Worm (Caenorhabditis elegans): ENCODE data around the gene alg-2.

The alg-2 gene

DNA sequence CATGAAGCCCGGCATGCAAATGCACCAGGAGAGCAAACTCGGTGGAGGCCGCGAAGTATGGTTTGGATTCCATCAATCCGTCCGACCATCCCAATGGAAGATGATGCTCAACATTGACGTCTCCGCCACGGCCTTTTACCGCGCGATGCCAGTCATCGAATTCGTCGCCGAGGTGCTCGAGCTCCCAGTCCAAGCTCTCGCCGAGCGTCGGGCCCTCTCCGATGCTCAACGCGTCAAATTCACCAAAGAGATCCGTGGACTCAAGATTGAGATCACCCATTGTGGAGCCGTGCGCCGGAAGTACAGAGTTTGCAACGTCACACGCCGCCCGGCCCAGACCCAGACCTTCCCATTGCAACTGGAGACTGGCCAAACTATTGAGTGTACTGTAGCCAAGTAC lies 2.7 kb downstream of the alg-2 start:
- no peak for TF ChIP-seq unc-120 (tag; optimal IDR thresholded peaks at IDR 0.05; ENCODE audit: poor library complexity, severe bottlenecking)
- TF ChIP-seq M03D4.4 (tag; optimal IDR thresholded peaks at IDR 0.05), result no peak
- TF ChIP-seq mep-1 (tag; optimal IDR thresholded peaks at IDR 0.05), result no peak
- TF ChIP-seq hlh-1 (tag; optimal IDR thresholded peaks at IDR 0.05), result no peak
- TF ChIP-seq ceh-39 (tag; optimal IDR thresholded peaks at IDR 0.05), result no peak
- TF ChIP-seq flh-1 (GFP tag; optimal IDR thresholded peaks at IDR 0.05), result no peak
- TF ChIP-seq nhr-76 (tag; optimal IDR thresholded peaks at IDR 0.05), result no peak
- no peak for TF ChIP-seq sem-2 (GFP tag; optimal IDR thresholded peaks at IDR 0.05)
- no peak for TF ChIP-seq lin-13 (tag; optimal IDR thresholded peaks at IDR 0.05)
- no peak for TF ChIP-seq tbx-8 (GFP tag; optimal IDR thresholded peaks at IDR 0.05)
- TF ChIP-seq lsy-2 (tag; optimal IDR thresholded peaks at IDR 0.05), result no peak
- TF ChIP-seq ces-1 (GFP tag; optimal IDR thresholded peaks at IDR 0.05), result no peak
- TF ChIP-seq ceh-83 (GFP tag; optimal IDR thresholded peaks at IDR 0.05), result no peak
- TF ChIP-seq drap-1 (GFP tag; optimal IDR thresholded peaks at IDR 0.05), result no peak
- no peak for TF ChIP-seq nhr-12 (tag; optimal IDR thresholded peaks at IDR 0.05)
- TF ChIP-seq ham-2 (GFP tag; optimal IDR thresholded peaks at IDR 0.05), result no peak

DNA sequence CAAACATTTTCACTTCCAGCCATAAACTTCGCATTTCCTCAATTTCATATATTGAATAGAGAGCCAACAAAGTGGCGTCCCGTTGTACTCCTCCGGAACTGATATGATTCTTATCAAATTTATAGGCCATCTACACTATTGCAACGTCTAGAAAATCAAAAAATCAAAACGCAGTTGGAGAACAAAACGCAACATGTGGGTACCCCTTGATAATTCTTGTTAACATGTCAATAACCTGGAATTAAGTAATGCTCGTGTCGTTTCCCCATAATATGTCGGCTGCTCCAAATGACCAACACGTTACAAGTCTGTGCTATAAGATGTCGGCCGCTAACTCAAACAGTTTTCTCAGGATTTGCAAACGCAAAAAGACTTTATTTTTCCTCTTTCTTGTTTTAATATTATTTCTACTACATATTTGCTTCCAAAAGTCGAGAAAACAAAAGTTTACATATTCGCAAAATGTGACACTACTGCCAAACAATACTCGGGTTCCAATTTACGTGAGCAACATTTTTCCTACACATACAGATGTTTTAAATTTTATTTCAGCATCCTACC lies 7.7 kb downstream of the alg-2 start:
- TF ChIP-seq nhr-2 (tag; optimal IDR thresholded peaks at IDR 0.05) (no peak), unc-120 (tag; optimal IDR thresholded peaks at IDR 0.05; ENCODE audit: poor library complexity, severe bottlenecking) (no peak), blmp-1 (tag; optimal IDR thresholded peaks at IDR 0.05) (no peak), tbx-8 (GFP tag; optimal IDR thresholded peaks at IDR 0.05) (no peak), snpc-4 (tag; optimal IDR thresholded peaks at IDR 0.05) (no peak), nhr-237 (tag; optimal IDR thresholded peaks at IDR 0.05) (no peak), M03D4.4 (tag; optimal IDR thresholded peaks at IDR 0.05) (no peak), elt-3 (tag; optimal IDR thresholded peaks at IDR 0.05) (no peak), ces-1 (GFP tag; optimal IDR thresholded peaks at IDR 0.05) (no peak), cnd-1 (tag; optimal IDR thresholded peaks at IDR 0.05) (no peak), bed-3 (GFP tag; optimal IDR thresholded peaks at IDR 0.05) (no peak), sem-2 (GFP tag; optimal IDR thresholded peaks at IDR 0.05) (no peak), hlh-1 (tag; optimal IDR thresholded peaks at IDR 0.05) (no peak), lin-32 (GFP tag; optimal IDR thresholded peaks at IDR 0.05) (no peak), drap-1 (GFP tag; optimal IDR thresholded peaks at IDR 0.05) (no peak), unc-62 (GFP tag; optimal IDR thresholded peaks at IDR 0.05) (no peak), nhr-12 (tag; optimal IDR thresholded peaks at IDR 0.05) (no peak)

- TF ChIP-seq hlh-1 (tag; optimal IDR thresholded peaks at IDR 0.05) (no peak), ham-2 (GFP tag; optimal IDR thresholded peaks at IDR 0.05) (no peak), bed-3 (GFP tag; optimal IDR thresholded peaks at IDR 0.05) (no peak), zip-8 (tag; optimal IDR thresholded peaks at IDR 0.05) (no peak), mls-2 (tag; optimal IDR thresholded peaks at IDR 0.05) (no peak), lin-13 (tag; optimal IDR thresholded peaks at IDR 0.05) (no peak), sptf-1 (tag; optimal IDR thresholded peaks at IDR 0.05) (no peak), unc-39 (tag; optimal IDR thresholded peaks at IDR 0.05) (no peak), ztf-11 (tag; optimal IDR thresholded peaks at IDR 0.05) (no peak), nhr-12 (tag; optimal IDR thresholded peaks at IDR 0.05) (no peak), drap-1 (GFP tag; optimal IDR thresholded peaks at IDR 0.05) (no peak)
These were observed 11.2 kb downstream of the alg-2 start for ce11 chrII:884204-884603.

- TF ChIP-seq nhr-76 (tag; optimal IDR thresholded peaks at IDR 0.05) (no peak), nhr-237 (tag; optimal IDR thresholded peaks at IDR 0.05) (no peak), nhr-2 (tag; optimal IDR thresholded peaks at IDR 0.05) (no peak), ceh-43 (GFP tag; optimal IDR thresholded peaks at IDR 0.05) (no peak), lin-13 (tag; optimal IDR thresholded peaks at IDR 0.05) (no peak), unc-120 (tag; optimal IDR thresholded peaks at IDR 0.05; ENCODE audit: poor library complexity, severe bottlenecking) (no peak), sem-2 (GFP tag; optimal IDR thresholded peaks at IDR 0.05) (no peak), ces-1 (GFP tag; optimal IDR thresholded peaks at IDR 0.05) (no peak), mab-5 (tag; optimal IDR thresholded peaks at IDR 0.05) (no peak), pha-4 (tag; optimal IDR thresholded peaks at IDR 0.05) (no peak), unc-39 (tag; optimal IDR thresholded peaks at IDR 0.05) (no peak), hlh-1 (tag; optimal IDR thresholded peaks at IDR 0.05) (no peak), flh-1 (GFP tag; optimal IDR thresholded peaks at IDR 0.05) (no peak), elt-1 (tag; optimal IDR thresholded peaks at IDR 0.05; ENCODE audit: borderline replicate concordance, insufficient read depth) (no peak), ceh-83 (GFP tag; optimal IDR thresholded peaks at IDR 0.05) (no peak)
These were observed 15.0 kb downstream of the alg-2 start, which contains the start of gene T07D3.4 for ce11 chrII:888024-888423. Gene T07D3.4, plus strand, starts transcription at chrII:888309.

Measured in whole organism, mixed stage, embryonic.